Worm (Caenorhabditis elegans) whole organism, L4/young adult: Measurements from ENCODE around the gene ZK742.7.

ENCODE experiments used
- W03F9.2 ChIP-seq: fragments of 150-350 bp; optimal IDR thresholded peaks from 2 replicates; lab custom pipeline; 2014; ENCODE audit warnings: missing biosample characterization, missing genetic modification characterization
- dao-5 ChIP-seq: sonication (generic microtip); optimal IDR thresholded peaks from 2 replicates; lab custom pipeline; 2016; ENCODE audit warnings: missing genotype, missing genetic modification characterization, moderate library complexity, missing compliant biosample characterization
- him-1 ChIP-seq: sonication (generic microtip); optimal IDR thresholded peaks from 2 replicates; lab custom pipeline; 2016; ENCODE audit warnings: missing genotype, missing genetic modification reagents, missing genetic modification characterization, missing compliant biosample characterization

ZK742.7 gene

ce11 chrV:7781511-7781910 lies 16.7 kb upstream of the ZK742.7 start, which contains the start of gene cyp-32A1:
cyp-32A1 (plus strand) TSS chrV:7781811.
- TF ChIP-seq him-1 (tag; lab: Kevin White, UChicago) (no peak), W03F9.2 (no peak), dao-5 (tag; lab: Kevin White, UChicago) (no peak)

ce11 chrV:7785117-7785516 lies 13.1 kb upstream of the ZK742.7 start, which contains the start of gene C26F1.1:
C26F1.1 (plus strand) TSS chrV:7785417.
- TF ChIP-seq dao-5 (tag; lab: Kevin White, UChicago) (no peak), W03F9.2 (no peak), him-1 (tag; lab: Kevin White, UChicago) (no peak)

ce11 chrV:7785885-7786284 lies 12.3 kb upstream of the ZK742.7 start:
- no peak for TF ChIP-seq dao-5 (tag; lab: Kevin White, UChicago)
- no peak for TF ChIP-seq W03F9.2
- TF ChIP-seq him-1 (tag; lab: Kevin White, UChicago), result no peak

ce11 chrV:7786639-7787038 lies 11.5 kb upstream of the ZK742.7 start:
- TF ChIP-seq W03F9.2 (no peak), him-1 (tag; lab: Kevin White, UChicago) (no peak), dao-5 (tag; lab: Kevin White, UChicago) (no peak)

- TF ChIP-seq W03F9.2 (no peak), him-1 (tag; lab: Kevin White, UChicago) (no peak), dao-5 (tag; lab: Kevin White, UChicago) (no peak)
Observed at ce11 chrV:7793067-7793466, 5.1 kb upstream of the ZK742.7 start, which contains the start of gene flp-21. flp-21 (plus strand) TSS chrV:7793367.

ce11 chrV:7803563-7803962 lies 5.4 kb downstream of the ZK742.7 start:
- TF ChIP-seq him-1 (tag; lab: Kevin White, UChicago), result no peak
- TF ChIP-seq dao-5 (tag; lab: Kevin White, UChicago), result no peak
- TF ChIP-seq W03F9.2, result no peak

ce11 chrV:7804064-7804800 lies 6.1 kb downstream of the ZK742.7 start, which contains the start of gene uvs-1:
uvs-1 (minus strand) TSS chrV:7804208.
- TF ChIP-seq dao-5 (tag; lab: Kevin White, UChicago), result no peak

ce11 chrV:7804801-7805163 lies 6.6 kb downstream of the ZK742.7 start, which contains the start of gene xpo-1:
xpo-1 (plus strand) TSS chrV:7805064.
- TF ChIP-seq W03F9.2 (no peak), dao-5 (tag; lab: Kevin White, UChicago) (no peak), him-1 (tag; lab: Kevin White, UChicago) (no peak)

- TF ChIP-seq W03F9.2, result no peak
- TF ChIP-seq dao-5 (tag; lab: Kevin White, UChicago), result no peak
- TF ChIP-seq him-1 (tag; lab: Kevin White, UChicago), result no peak
Observed at ce11 chrV:7806629-7807028, 8.4 kb downstream of the ZK742.7 start.

- no peak for TF ChIP-seq dao-5 (tag; lab: Kevin White, UChicago)
- TF ChIP-seq him-1 (tag; lab: Kevin White, UChicago), result no peak
- TF ChIP-seq W03F9.2, result no peak
Observed at ce11 chrV:7808444-7808843, 10.3 kb downstream of the ZK742.7 start.

- TF ChIP-seq W03F9.2 (no peak), dao-5 (tag; lab: Kevin White, UChicago) (no peak), him-1 (tag; lab: Kevin White, UChicago) (no peak)
Observed at ce11 chrV:7809320-7810256, 11.4 kb downstream of the ZK742.7 start, which contains the start of gene ZK742.3. ZK742.3 (minus strand) TSS chrV:7809912.

- no peak for TF ChIP-seq dao-5 (tag; lab: Kevin White, UChicago)
- no peak for TF ChIP-seq him-1 (tag; lab: Kevin White, UChicago)
- no peak for TF ChIP-seq W03F9.2
Observed at ce11 chrV:7810591-7810990, 12.4 kb downstream of the ZK742.7 start.

ce11 chrV:7811758-7812157 lies 13.6 kb downstream of the ZK742.7 start, which contains the start of gene ZK742.4:
ZK742.4 (minus strand) TSS chrV:7811792.
- TF ChIP-seq W03F9.2, result no peak
- no peak for TF ChIP-seq him-1 (tag; lab: Kevin White, UChicago)

- no peak for TF ChIP-seq him-1 (tag; lab: Kevin White, UChicago)
- no peak for TF ChIP-seq W03F9.2
Observed at ce11 chrV:7814601-7815000, 16.4 kb downstream of the ZK742.7 start, which contains the start of gene ZK742.6. ZK742.6 (minus strand) TSS chrV:7814942.
